Worm (Caenorhabditis elegans) whole organism, midembryonic: ENCODE data around the gene K03H1.11.

ENCODE experiments used
- T22C8.4 ChIP-seq: fragments of 200-800 bp; sonication (Bioruptor generic); IDR thresholded peaks from 2 replicates; pipeline ENCODE4 v1.3.6; 2022; ENCODE audit warnings: missing genetic modification characterization, missing compliant biosample characterization
- cog-1 ChIP-seq: sonication (generic microtip); optimal IDR thresholded peaks from 2 replicates; lab custom pipeline; 2016; ENCODE audit warnings: missing genetic modification characterization, missing compliant biosample characterization
- flt-1 ChIP-seq: fragments of 200-800 bp; sonication (Bioruptor generic); IDR thresholded peaks from 2 replicates; pipeline ENCODE4 v1.3.6; 2022; ENCODE audit warnings: missing genetic modification characterization, missing compliant biosample characterization
- klf-2 ChIP-seq: fragments of 200-800 bp; sonication (Bioruptor generic); conservative IDR thresholded peaks from 2 replicates; pipeline ENCODE4 v1.3.6; 2022; ENCODE audit warnings: missing genetic modification reagents, missing genetic modification characterization, missing compliant biosample characterization
- med-1 ChIP-seq: sonication (generic microtip); optimal IDR thresholded peaks from 2 replicates; lab custom pipeline; 2017; ENCODE audit warnings: missing genetic modification characterization, mild to moderate bottlenecking, missing compliant biosample characterization, antibody characterized with exemption, missing genetic modification reagents; ENCODE audit not compliant: insufficient read depth
- ref-1 ChIP-seq: fragments of 200-800 bp; sonication (Bioruptor generic); conservative IDR thresholded peaks from 2 replicates; pipeline ENCODE4 v1.3.6; 2022; ENCODE audit warnings: missing genetic modification reagents, missing genetic modification characterization, missing compliant biosample characterization
- tab-1 ChIP-seq: fragments of 200-800 bp; sonication (Bioruptor generic); IDR thresholded peaks from 2 replicates; pipeline ENCODE4 v1.3.6; 2022; ENCODE audit warnings: missing genetic modification characterization, missing compliant biosample characterization
- ztf-23 ChIP-seq: fragments of 200-800 bp; sonication (Bioruptor generic); IDR thresholded peaks from 2 replicates; pipeline ENCODE4 v1.3.6; 2022; ENCODE audit warnings: missing genetic modification reagents, missing genetic modification characterization, missing compliant biosample characterization
- ztf-29 ChIP-seq: fragments of 200-800 bp; sonication (Bioruptor generic); IDR thresholded peaks from 2 replicates; pipeline ENCODE4 v1.3.6; 2022; ENCODE audit warnings: missing genetic modification reagents, missing genetic modification characterization, missing compliant biosample characterization

The K03H1.11 gene

ce11 chrIII:9956665-9957401, 5.1 kb upstream of the K03H1.11 start, which contains the start of gene alx-1:
Gene alx-1 (plus strand): TSS chrIII:9957351.
- TF ChIP-seq med-1 (no peak), ref-1 (GFP tag; lab: Robert Waterston, UW) (no peak), ztf-23 (GFP tag; lab: Robert Waterston, UW) (no peak), tab-1 (no peak), cog-1 (tag; lab: Kevin White, UChicago) (no peak), ztf-29 (GFP tag; lab: Robert Waterston, UW) (no peak), klf-2 (no peak), T22C8.4 (no peak), flt-1 (GFP tag; lab: Robert Waterston, UW) (no peak)

- no peak for TF ChIP-seq ztf-29 (GFP tag; lab: Robert Waterston, UW)
- no peak for TF ChIP-seq ztf-23 (GFP tag; lab: Robert Waterston, UW)
- TF ChIP-seq T22C8.4, result no peak
- TF ChIP-seq med-1, result no peak
- TF ChIP-seq ref-1 (GFP tag; lab: Robert Waterston, UW), result no peak
- no peak for TF ChIP-seq flt-1 (GFP tag; lab: Robert Waterston, UW)
- no peak for TF ChIP-seq klf-2
- no peak for TF ChIP-seq tab-1
- no peak for TF ChIP-seq cog-1 (tag; lab: Kevin White, UChicago)
These were observed 4.4 kb upstream of the K03H1.11 start, which contains the start of gene mog-1 for ce11 chrIII:9956123-9956522. Gene mog-1 (minus strand): TSS chrIII:9956215.

DNA sequence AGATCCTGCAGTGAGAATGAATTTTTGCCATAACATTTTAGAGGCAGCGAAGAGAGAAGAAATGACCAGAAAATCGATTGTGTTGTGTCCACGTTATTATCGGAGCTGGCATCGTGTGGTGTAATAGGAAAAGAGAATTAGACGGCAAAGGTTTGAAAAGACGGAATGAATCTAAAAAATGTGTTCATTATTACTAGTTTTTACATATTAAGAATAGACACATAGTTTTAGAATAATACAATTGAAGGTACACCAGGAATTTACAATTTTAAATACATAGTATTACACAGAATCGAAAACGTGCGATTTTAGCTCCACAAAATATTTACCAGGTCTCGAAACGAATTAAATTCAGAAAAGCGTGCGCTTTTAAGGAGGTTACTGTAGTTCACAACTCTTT, 1.5 kb downstream of the K03H1.11 start, which contains the start of gene K03H1.13:
Gene K03H1.13 (minus strand): TSS at position 101 of the 400 bp plus-strand sequence.
- TF ChIP-seq med-1 (no peak), klf-2 (no peak), ztf-29 (GFP tag; lab: Robert Waterston, UW) (no peak), ref-1 (GFP tag; lab: Robert Waterston, UW) (no peak), flt-1 (GFP tag; lab: Robert Waterston, UW) (no peak), cog-1 (tag; lab: Kevin White, UChicago) (no peak), tab-1 (no peak), T22C8.4 (no peak), ztf-23 (GFP tag; lab: Robert Waterston, UW) (no peak)

DNA sequence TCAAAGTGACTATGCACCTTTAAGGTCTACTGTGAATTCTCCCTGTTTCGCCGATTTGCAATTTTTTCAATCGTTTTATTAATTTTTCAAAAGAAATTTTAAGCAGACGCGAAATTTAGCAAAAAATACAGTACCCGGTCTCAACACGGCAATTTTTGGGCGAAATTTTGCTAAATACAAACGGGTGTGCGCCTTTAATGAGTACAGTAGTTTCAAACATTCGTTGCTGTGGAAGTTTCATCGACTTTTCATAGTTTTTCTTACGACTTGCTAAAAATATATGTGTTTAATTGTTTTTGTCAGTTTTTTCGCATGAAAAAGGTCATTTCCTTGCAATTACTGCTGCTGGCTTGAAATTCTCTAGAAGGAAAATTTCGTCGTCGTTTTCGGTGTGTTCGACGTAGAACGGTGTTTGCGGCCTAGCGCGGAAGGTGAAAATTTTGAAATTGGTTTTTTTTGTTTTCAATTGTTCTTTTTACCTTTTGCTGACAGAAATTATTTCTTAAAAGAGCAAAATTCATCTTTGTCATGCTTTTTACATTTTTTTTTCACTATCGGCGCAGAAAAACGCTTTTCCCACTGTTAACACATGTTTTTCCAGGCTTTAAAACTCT, 4.9 kb downstream of the K03H1.11 start, which contains the start of gene K03H1.7:
Gene K03H1.7 (plus strand): TSS at position 600 of the 614 bp plus-strand sequence.
- TF ChIP-seq cog-1 (tag; lab: Kevin White, UChicago) (no peak), ztf-23 (GFP tag; lab: Robert Waterston, UW) (no peak), ztf-29 (GFP tag; lab: Robert Waterston, UW) (no peak)

ce11 chrIII:9944723-9945122, 7.0 kb downstream of the K03H1.11 start, which contains the start of gene gln-2:
Gene gln-2 (minus strand): TSS chrIII:9944823.
- TF ChIP-seq cog-1 (tag; lab: Kevin White, UChicago) (no peak), ztf-23 (GFP tag; lab: Robert Waterston, UW) (no peak)

- TF ChIP-seq ztf-23 (GFP tag; lab: Robert Waterston, UW) (no peak), med-1 (no peak), ztf-29 (GFP tag; lab: Robert Waterston, UW) (no peak), T22C8.4 (no peak), flt-1 (GFP tag; lab: Robert Waterston, UW) (no peak), klf-2 (no peak), ref-1 (GFP tag; lab: Robert Waterston, UW) (no peak), tab-1 (no peak), cog-1 (tag; lab: Kevin White, UChicago) (no peak)
These were observed 10.6 kb downstream of the K03H1.11 start, which contains the start of the genes K03H1.9 and K03H1.12 for ce11 chrIII:9941020-9941674. Gene K03H1.9 (minus strand): TSS chrIII:9941490. Gene K03H1.12 (plus strand): TSS chrIII:9941624.

- no peak for TF ChIP-seq ztf-23 (GFP tag; lab: Robert Waterston, UW)
- no peak for TF ChIP-seq cog-1 (tag; lab: Kevin White, UChicago)
- TF ChIP-seq klf-2, result no peak
- TF ChIP-seq tab-1, result no peak
- TF ChIP-seq T22C8.4, result no peak
- no peak for TF ChIP-seq ref-1 (GFP tag; lab: Robert Waterston, UW)
- TF ChIP-seq med-1, result no peak
- no peak for TF ChIP-seq ztf-29 (GFP tag; lab: Robert Waterston, UW)
- TF ChIP-seq flt-1 (GFP tag; lab: Robert Waterston, UW), result no peak
These were observed 19.7 kb downstream of the K03H1.11 start, which contains the start of gene dec-7 for ce11 chrIII:9932091-9932490. Gene dec-7 (plus strand): TSS chrIII:9932398.

- TF ChIP-seq ztf-29 (GFP tag; lab: Robert Waterston, UW) (no peak), cog-1 (tag; lab: Kevin White, UChicago) (no peak), tab-1 (no peak), flt-1 (GFP tag; lab: Robert Waterston, UW) (no peak), T22C8.4 (no peak), klf-2 (no peak), med-1 (no peak), ref-1 (GFP tag; lab: Robert Waterston, UW) (no peak), ztf-23 (GFP tag; lab: Robert Waterston, UW) (no peak)
These were observed 21.4 kb downstream of the K03H1.11 start for ce11 chrIII:9930406-9930805.

ce11 chrIII:9929525-9929924, 22.2 kb downstream of the K03H1.11 start:
- TF ChIP-seq T22C8.4 (no peak), ztf-29 (GFP tag; lab: Robert Waterston, UW) (no peak), klf-2 (no peak), med-1 (no peak), cog-1 (tag; lab: Kevin White, UChicago) (no peak)
